Worm (Caenorhabditis elegans) whole organism, mixed stage, embryonic: Measurements from ENCODE around the gene ham-1.

Source experiments
- M03D4.4 ChIP-seq: sonication (generic microtip); optimal IDR thresholded peaks from 2 replicates; lab custom pipeline; 2017; ENCODE audit warnings: mild to moderate bottlenecking, missing genetic modification characterization, missing compliant biosample characterization
- elt-3 ChIP-seq: fragments of 150-350 bp; optimal IDR thresholded peaks from 2 replicates; lab custom pipeline; 2014; ENCODE audit warnings: missing biosample characterization, missing genetic modification characterization
- lin-13 ChIP-seq: fragments of 150-350 bp; optimal IDR thresholded peaks from 2 replicates; lab custom pipeline; 2014; ENCODE audit warnings: missing biosample characterization, missing genetic modification characterization
- mab-5 ChIP-seq: fragments of 150-350 bp; optimal IDR thresholded peaks from 2 replicates; lab custom pipeline; 2014; ENCODE audit warnings: missing biosample characterization, missing genetic modification characterization
- ztf-11 ChIP-seq: fragments of 150-350 bp; optimal IDR thresholded peaks from 2 replicates; lab custom pipeline; 2014; ENCODE audit warnings: missing biosample characterization, missing genetic modification characterization

DNA sequence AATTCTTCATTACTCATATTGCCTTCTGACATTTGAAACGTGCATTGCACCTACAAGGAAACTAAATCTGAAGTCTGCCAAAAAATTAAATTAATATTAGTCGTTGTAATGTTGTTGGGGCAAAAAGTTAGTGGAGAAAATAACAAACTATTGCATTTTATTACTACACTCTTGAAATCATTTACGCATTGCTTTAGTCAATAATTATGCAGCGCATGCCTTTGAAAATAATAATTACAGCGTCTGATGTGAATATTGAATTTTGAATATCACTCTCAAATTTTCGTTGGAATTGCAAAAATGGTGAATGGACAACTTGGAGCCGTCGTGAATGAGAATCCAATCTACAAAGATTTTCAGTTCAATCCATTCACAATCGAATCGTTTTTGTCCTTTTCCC is 43.7 kb upstream of the ham-1 start, which contains the start of gene sru-19:
- TF ChIP-seq M03D4.4 (no peak), ztf-11 (tag; lab: Kevin White, UChicago) (no peak), mab-5 (tag; lab: Kevin White, UChicago) (no peak), lin-13 (no peak), elt-3 (tag; lab: Kevin White, UChicago) (no peak)
